Worm (Caenorhabditis elegans) whole organism, L4 larva: ENCODE data around the gene cnt-2.

Source experiments
- F37D6.2 ChIP-seq: sonication (generic microtip); optimal IDR thresholded peaks from 2 replicates; lab custom pipeline; 2016; ENCODE audit warnings: mild to moderate bottlenecking, missing genetic modification characterization, missing compliant biosample characterization
- F44E2.7 ChIP-seq: fragments of 200-800 bp; sonication (Bioruptor generic); IDR thresholded peaks from 2 replicates; pipeline ENCODE4 v2.1.2; 2022; ENCODE audit warnings: missing genetic modification characterization, missing compliant biosample characterization
- Y75B8A.6 ChIP-seq: fragments of 200-800 bp; sonication (Bioruptor generic); IDR thresholded peaks from 2 replicates; pipeline ENCODE4 v1.3.6; 2022; ENCODE audit warnings: missing genetic modification reagents, missing genetic modification characterization, missing compliant biosample characterization
- aha-1 ChIP-seq: fragments of 150-350 bp; peaks from one replicate; lab custom pipeline; 2014; ENCODE audit warnings: missing biosample characterization, missing genetic modification characterization
- ceh-44 ChIP-seq: fragments of 200-800 bp; sonication (Bioruptor generic); IDR thresholded peaks from 2 replicates; pipeline ENCODE4 v1.3.6; 2022; ENCODE audit warnings: missing genetic modification reagents, missing genetic modification characterization, missing compliant biosample characterization
- ces-1 ChIP-seq: fragments of 150-350 bp; sonication (generic microtip); optimal IDR thresholded peaks from 4 replicates; lab custom pipeline; 2014; ENCODE audit warnings: missing biosample characterization, missing genetic modification reagents, missing genetic modification characterization
- cey-2 ChIP-seq: sonication (generic microtip); optimal IDR thresholded peaks from 3 replicates; lab custom pipeline; 2017; ENCODE audit warnings: missing genetic modification characterization, mild to moderate bottlenecking, missing compliant biosample characterization, antibody characterized with exemption, borderline replicate concordance; ENCODE audit not compliant: insufficient read depth
- ctbp-1 ChIP-seq: fragments of 200-800 bp; sonication (Bioruptor generic); IDR thresholded peaks from 2 replicates; pipeline ENCODE4 v1.3.6; 2022; ENCODE audit warnings: missing genetic modification reagents, missing genetic modification characterization, missing compliant biosample characterization
- daf-12 ChIP-seq: fragments of 150-350 bp; optimal IDR thresholded peaks from 2 replicates; lab custom pipeline; 2014; ENCODE audit warnings: missing biosample characterization, missing genetic modification reagents, missing genetic modification characterization
- daf-16 ChIP-seq, 3 experiments: sonication (generic microtip); optimal IDR thresholded peaks; 2 replicates each; lab custom pipeline; 2016 to 2017; ENCODE audit warnings: missing genetic modification characterization in 3 of 3, missing genetic modification reagents in 3 of 3, mild to moderate bottlenecking in 2 of 3, missing compliant biosample characterization in 2 of 3, missing biosample characterization in 1 of 3, moderate library complexity in 1 of 3
- daf-8 ChIP-seq: fragments of 200-800 bp; sonication (Bioruptor generic); IDR thresholded peaks from 2 replicates; pipeline ENCODE4 v1.3.6; 2022; ENCODE audit warnings: missing genetic modification characterization, missing compliant biosample characterization
- duxl-1 ChIP-seq: sonication (generic microtip); optimal IDR thresholded peaks from 2 replicates; lab custom pipeline; 2016; ENCODE audit warnings: mild to moderate bottlenecking, missing genetic modification characterization, moderate library complexity, missing compliant biosample characterization; ENCODE audit not compliant: poor library complexity
- dve-1 ChIP-seq: sonication (generic microtip); optimal IDR thresholded peaks from 2 replicates; lab custom pipeline; 2017; ENCODE audit warnings: antibody characterized with exemption, mild to moderate bottlenecking, missing genetic modification characterization, missing compliant biosample characterization; ENCODE audit not compliant: insufficient read depth
- egl-43 ChIP-seq: fragments of 200-800 bp; sonication (Bioruptor generic); IDR thresholded peaks from 2 replicates; pipeline ENCODE4 v1.3.6; 2022; ENCODE audit warnings: missing genetic modification reagents, missing genetic modification characterization, missing compliant biosample characterization
- fkh-10 ChIP-seq: fragments of 150-350 bp; optimal IDR thresholded peaks from 2 replicates; lab custom pipeline; 2014; ENCODE audit warnings: missing biosample characterization, missing genetic modification reagents, missing genetic modification characterization
- fos-1 ChIP-seq: fragments of 150-350 bp; optimal IDR thresholded peaks from 2 replicates; lab custom pipeline; 2014; ENCODE audit warnings: missing biosample characterization, missing genetic modification characterization
- hif-1 ChIP-seq, 2 experiments: sonication (generic microtip); optimal IDR thresholded peaks; 2 replicates each; lab custom pipeline; 2016 to 2017; ENCODE audit warnings: missing compliant biosample characterization in 2 of 2, missing genetic modification characterization in 2 of 2, missing genetic modification reagents in 2 of 2, missing genotype in 2 of 2, mild to moderate bottlenecking in 1 of 2
- hmg-1.1 ChIP-seq: fragments of 200-800 bp; sonication (Bioruptor generic); IDR thresholded peaks from 2 replicates; pipeline ENCODE4 v1.3.6; 2022; ENCODE audit warnings: missing genetic modification reagents, missing genetic modification characterization, missing compliant biosample characterization
- jun-1 ChIP-seq: fragments of 150-350 bp; optimal IDR thresholded peaks from 2 replicates; lab custom pipeline; 2014; ENCODE audit warnings: missing biosample characterization, missing genetic modification reagents, missing genetic modification characterization
- lim-7 ChIP-seq: fragments of 200-800 bp; sonication (Bioruptor generic); IDR thresholded peaks from 2 replicates; pipeline ENCODE4 v1.3.6; 2022; ENCODE audit warnings: missing genetic modification characterization, missing compliant biosample characterization
- lin-39 ChIP-seq: fragments of 150-350 bp; optimal IDR thresholded peaks from 2 replicates; lab custom pipeline; 2014; ENCODE audit warnings: missing biosample characterization, missing genetic modification reagents, missing genetic modification characterization
- lsy-2 ChIP-seq, 2 experiments: fragments of 150-350 bp in 1 of 2; sonication (generic microtip) in 1 of 2; optimal IDR thresholded peaks; 2 replicates each; lab custom pipeline; 2014 to 2017; ENCODE audit warnings: missing biosample characterization in 2 of 2, missing genetic modification characterization in 2 of 2
- mep-1 ChIP-seq: fragments of 150-350 bp; sonication (generic microtip); optimal IDR thresholded peaks from 3 replicates; lab custom pipeline; 2014; ENCODE audit warnings: missing biosample characterization, missing genetic modification characterization
- mes-2 ChIP-seq: sonication (generic microtip); optimal IDR thresholded peaks from 2 replicates; lab custom pipeline; 2016; ENCODE audit warnings: missing genotype, mild to moderate bottlenecking, missing genetic modification characterization, missing compliant biosample characterization; ENCODE audit not compliant: poor library complexity, severe bottlenecking
- mxl-2 ChIP-seq: fragments of 200-800 bp; sonication (Bioruptor generic); conservative IDR thresholded peaks from 2 replicates; pipeline ENCODE4 v1.3.6; 2022; ENCODE audit warnings: missing genetic modification reagents, missing genetic modification characterization, missing compliant biosample characterization
- nhr-102 ChIP-seq: sonication (generic microtip); optimal IDR thresholded peaks from 2 replicates; lab custom pipeline; 2016; ENCODE audit warnings: mild to moderate bottlenecking, missing genetic modification characterization, moderate library complexity, missing compliant biosample characterization
- nhr-25 ChIP-seq: sonication (generic microtip); optimal IDR thresholded peaks from 2 replicates; lab custom pipeline; 2017; ENCODE audit warnings: missing genetic modification characterization, mild to moderate bottlenecking, missing compliant biosample characterization, antibody characterized with exemption, moderate library complexity, borderline replicate concordance; ENCODE audit not compliant: insufficient read depth
- nhr-28 ChIP-seq: fragments of 150-350 bp; optimal IDR thresholded peaks from 2 replicates; lab custom pipeline; 2014; ENCODE audit warnings: missing biosample characterization, missing genetic modification characterization
- nhr-41 ChIP-seq: fragments of 200-800 bp; sonication (Bioruptor generic); IDR thresholded peaks from 2 replicates; pipeline ENCODE4 v1.3.6; 2022; ENCODE audit warnings: missing genetic modification reagents, missing genetic modification characterization, missing compliant biosample characterization
- saeg-2 ChIP-seq: fragments of 200-800 bp; sonication (Bioruptor generic); IDR thresholded peaks from 2 replicates; pipeline ENCODE4 v1.3.6; 2022; ENCODE audit warnings: missing genetic modification reagents, missing genetic modification characterization, missing compliant biosample characterization
- sdz-12 ChIP-seq: fragments of 200-800 bp; sonication (Bioruptor generic); optimal IDR thresholded peaks from 2 replicates; lab custom pipeline; 2018; ENCODE audit warnings: mild to moderate bottlenecking, missing genetic modification characterization, missing compliant biosample characterization
- snpc-4 ChIP-seq: fragments of 150-350 bp; optimal IDR thresholded peaks from 2 replicates; lab custom pipeline; 2014; ENCODE audit warnings: missing biosample characterization, missing genetic modification characterization
- vab-7 ChIP-seq: fragments of 200-800 bp; sonication (Bioruptor generic); IDR thresholded peaks from 2 replicates; pipeline ENCODE4 v1.3.6; 2022; ENCODE audit warnings: missing genetic modification reagents, missing genetic modification characterization, missing compliant biosample characterization
- zfp-2 ChIP-seq: sonication (generic microtip); optimal IDR thresholded peaks from 2 replicates; lab custom pipeline; 2016; ENCODE audit warnings: mild to moderate bottlenecking, missing genetic modification characterization, missing compliant biosample characterization
- zip-11 ChIP-seq: fragments of 200-800 bp; sonication (Bioruptor generic); IDR thresholded peaks from 2 replicates; pipeline ENCODE4 v1.3.6; 2022; ENCODE audit warnings: missing genetic modification characterization, missing compliant biosample characterization
- zip-2 ChIP-seq: fragments of 150-350 bp; optimal IDR thresholded peaks from 2 replicates; lab custom pipeline; 2014; ENCODE audit warnings: missing biosample characterization, missing genetic modification characterization

Gene cnt-2

DNA sequence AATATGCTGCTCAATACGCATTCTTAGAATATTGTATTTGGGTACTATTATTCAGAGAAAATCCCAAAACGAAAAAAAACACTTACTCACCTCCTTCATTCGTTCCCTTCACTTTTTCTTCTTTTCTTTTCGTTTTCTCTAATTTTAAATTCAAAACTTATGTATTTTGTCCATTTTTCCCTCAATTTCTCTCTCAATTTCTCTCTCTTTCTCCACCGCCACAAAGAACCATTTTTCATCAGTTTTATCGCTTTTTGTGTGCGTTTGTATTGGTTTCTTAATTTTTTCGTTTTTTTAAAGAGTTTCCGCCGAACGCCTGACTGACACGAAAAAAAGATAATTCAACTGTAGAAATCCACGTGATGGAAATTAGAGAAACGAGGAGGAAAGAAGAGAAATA lies at the start of gene cnt-2:
Gene cnt-2 (plus strand): TSS at position 301 of the 400 bp plus-strand sequence.
- TF ChIP-seq zfp-2 (tag; lab: Kevin White, UChicago) (no peak), aha-1 (tag; lab: Kevin White, UChicago) (no peak), saeg-2 (GFP tag; lab: Robert Waterston, UW) (no peak), Y75B8A.6 (GFP tag; lab: Robert Waterston, UW) (no peak), nhr-102 (tag; lab: Kevin White, UChicago) (no peak), hif-1 (tag; optimal IDR thresholded peaks at IDR 0.05; lab: Kevin White, UChicago) (no peak), nhr-25 (tag; lab: Kevin White, UChicago) (no peak), F37D6.2 (tag; lab: Kevin White, UChicago) (no peak)

ce11 chrIII:10605049-10605448 lies 49.8 kb upstream of the cnt-2 start, which contains the start of gene rabx-5:
Gene rabx-5, plus strand, starts transcription at chrIII:10605349.
- no peak for TF ChIP-seq snpc-4 (tag; lab: Kevin White, UChicago)
- no peak for TF ChIP-seq fkh-10 (GFP tag; lab: Kevin White, UChicago)
- TF ChIP-seq vab-7 (GFP tag; lab: Robert Waterston, UW), result no peak
- no peak for TF ChIP-seq sdz-12 (GFP tag; lab: Kevin White, UChicago)
- TF ChIP-seq lim-7 (GFP tag; lab: Robert Waterston, UW), result no peak
- no peak for TF ChIP-seq mes-2

DNA sequence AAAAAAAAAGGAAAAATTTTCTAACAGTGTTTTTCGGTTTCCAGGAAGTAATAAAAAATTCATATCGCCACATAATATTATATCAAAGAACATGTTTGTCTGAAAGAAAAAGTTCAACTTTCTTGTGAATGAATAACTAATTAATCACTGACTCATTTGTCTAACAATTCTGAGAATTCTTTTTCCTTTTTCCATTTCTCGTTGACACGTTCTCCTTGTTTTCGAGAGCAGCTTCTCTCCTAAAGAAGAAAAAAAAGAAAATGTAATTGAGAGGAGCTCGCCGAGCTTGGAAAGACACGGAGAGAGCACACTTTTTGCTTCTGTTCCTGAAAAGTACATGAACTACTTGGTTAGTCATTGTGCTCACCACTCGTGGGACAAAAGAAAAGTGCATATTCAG lies 46.7 kb upstream of the cnt-2 start:
- TF ChIP-seq lin-39 (no peak), egl-43 (GFP tag; lab: Robert Waterston, UW) (no peak), fos-1 (tag; lab: Kevin White, UChicago) (no peak), ctbp-1 (GFP tag; lab: Robert Waterston, UW) (no peak), zip-11 (GFP tag; lab: Robert Waterston, UW) (no peak), zip-2 (tag; lab: Kevin White, UChicago) (no peak), hif-1 (tag; optimal IDR thresholded peaks at IDR 0.05; lab: Kevin White, UChicago) (no peak), ceh-44 (GFP tag; lab: Robert Waterston, UW) (no peak), zfp-2 (tag; lab: Kevin White, UChicago) (no peak), mep-1 (tag; lab: Kevin White, UChicago) (no peak), nhr-28 (tag; lab: Kevin White, UChicago) (no peak), mxl-2 (GFP tag; lab: Robert Waterston, UW) (no peak), daf-8 (GFP tag; lab: Robert Waterston, UW) (no peak), aha-1 (tag; lab: Kevin White, UChicago) (peak; percentile 92), ces-1 (GFP tag; lab: Kevin White, UChicago) (no peak), F44E2.7 (GFP tag; lab: Robert Waterston, UW) (no peak), lsy-2 (tag; optimal IDR thresholded peaks at IDR 0.05; lab: Kevin White, UChicago) (peak in 1 of 2 experiments; percentile 15), jun-1 (tag; lab: Kevin White, UChicago) (no peak), duxl-1 (tag; lab: Kevin White, UChicago) (no peak), nhr-41 (GFP tag; lab: Robert Waterston, UW) (no peak), daf-12 (tag; lab: Kevin White, UChicago) (no peak), saeg-2 (GFP tag; lab: Robert Waterston, UW) (no peak), hmg-1.1 (no peak), dve-1 (no peak), daf-16 (GFP tag; optimal IDR thresholded peaks at IDR 0.05; lab: Kevin White, UChicago) (no peak), daf-16 (tag; optimal IDR thresholded peaks at IDR 0.05; lab: Kevin White, UChicago) (peak; percentile 2), fkh-10 (GFP tag; lab: Kevin White, UChicago) (peak; percentile 4), cey-2 (tag; lab: Kevin White, UChicago) (no peak)
